Worm (Caenorhabditis elegans) whole organism, L4/young adult: ENCODE results near the gene fbxb-51.

Experiments
- W03F9.2 ChIP-seq: fragments of 150-350 bp; optimal IDR thresholded peaks from 2 replicates; lab custom pipeline; 2014; ENCODE audit warnings: missing biosample characterization, missing genetic modification characterization
- dao-5 ChIP-seq: sonication (generic microtip); optimal IDR thresholded peaks from 2 replicates; lab custom pipeline; 2016; ENCODE audit warnings: missing genotype, missing genetic modification characterization, moderate library complexity, missing compliant biosample characterization
- him-1 ChIP-seq: sonication (generic microtip); optimal IDR thresholded peaks from 2 replicates; lab custom pipeline; 2016; ENCODE audit warnings: missing genotype, missing genetic modification reagents, missing genetic modification characterization, missing compliant biosample characterization

- TF ChIP-seq him-1 (no peak), dao-5 (no peak), W03F9.2 (tag; lab: Kevin White, UChicago) (no peak)
These were observed 26.3 kb downstream of the fbxb-51 start for ce11 chrII:1576772-1577171.
